Fruit fly (Drosophila melanogaster): Measurements from ENCODE around the gene CG18304.

The CG18304 gene

dm6 chr2L:6964022-6964434, 21.4 kb upstream of the CG18304 start, which contains the start of the genes sip2 and Coprox (continued):
- TF ChIP-seq HLH3B (GFP tag; IDR thresholded peaks at IDR 0.05) (peak; percentile 29; the same call in 1 of the 2 replicates), CG4360 (GFP tag; IDR thresholded peaks at IDR 0.05) (no peak), CG43689 (GFP tag; IDR thresholded peaks at IDR 0.05) (no peak), Abd-B (GFP tag; optimal IDR thresholded peaks at IDR 0.05) (peak; percentile 63), rib (GFP tag; IDR thresholded peaks at IDR 0.05) (peak; percentile 50; the same call in 1 of the 2 replicates), BtbVII (GFP tag; optimal IDR thresholded peaks at IDR 0.05) (peak; percentile 23), jing (GFP tag; optimal IDR thresholded peaks at IDR 0.05) (no peak), trem (tag; optimal IDR thresholded peaks at IDR 0.05) (peak; percentile 80), row (GFP tag; IDR thresholded peaks at IDR 0.05) (peak; percentile 84), kah (GFP tag; optimal IDR thresholded peaks at IDR 0.05) (peak; percentile 14), CG7556 (GFP tag; optimal IDR thresholded peaks at IDR 0.05) (peak; percentile 71), YL-1 (GFP tag; optimal IDR thresholded peaks at IDR 0.05) (peak; percentile 76), CoRest (tag; optimal IDR thresholded peaks at IDR 0.05) (peak; percentile 85), Sry-β (GFP tag; optimal IDR thresholded peaks at IDR 0.05) (peak; percentile 29), CG15696 (tag; optimal IDR thresholded peaks at IDR 0.05) (peak; percentile 76), pan (optimal IDR thresholded peaks at IDR 0.05) (no peak), pan (GFP tag; optimal IDR thresholded peaks at IDR 0.05 in 1 of 2, IDR thresholded peaks at IDR 0.05 in 1 of 2) (peak in 1 of 2 experiments; percentile 57), CG4730 (GFP tag; IDR thresholded peaks at IDR 0.05) (peak; percentile 34; the same call in 1 of the 2 replicates), lmd (GFP tag; IDR thresholded peaks at IDR 0.05) (peak; percentile 55; the same call in 1 of the 2 replicates), Med (GFP tag) (peak; percentile 49), ind (GFP tag; optimal IDR thresholded peaks at IDR 0.05) (peak; percentile 69), Meics (GFP tag; optimal IDR thresholded peaks at IDR 0.05) (peak; percentile 79), nau (GFP tag; optimal IDR thresholded peaks at IDR 0.05) (no peak), wek (GFP tag; optimal IDR thresholded peaks at IDR 0.05) (peak; percentile 95), CG8281 (tag; optimal IDR thresholded peaks at IDR 0.05) (peak; percentile 35), Neu2 (GFP tag; optimal IDR thresholded peaks at IDR 0.05; ENCODE audit: borderline replicate concordance) (no peak), ttk (GFP tag; IDR thresholded peaks at IDR 0.05) (0 out of 2 replicates have a peak, but pooled peaks have one; percentile 25), zfh1 (GFP tag; IDR thresholded peaks at IDR 0.05) (no peak), sqz (GFP tag; optimal IDR thresholded peaks at IDR 0.05) (no peak), shn (GFP tag; optimal IDR thresholded peaks at IDR 0.05) (no peak)

dm6 chr2L:6960165-6960564, 17.6 kb upstream of the CG18304 start, which contains the start of the genes Atac1 and Hmgcl:
Atac1 (minus strand) TSS chr2L:6960328.
Hmgcl (plus strand) TSS chr2L:6960377.
- TF ChIP-seq toy (GFP tag; IDR thresholded peaks at IDR 0.05) (no peak), Jarid2 (GFP tag; optimal IDR thresholded peaks at IDR 0.05) (no peak), CG1602 (GFP tag; optimal IDR thresholded peaks at IDR 0.05) (no peak), zf30C (GFP tag; optimal IDR thresholded peaks at IDR 0.05) (no peak), CrebB (tag; optimal IDR thresholded peaks at IDR 0.05) (no peak), emc (GFP tag; optimal IDR thresholded peaks at IDR 0.05) (no peak), CG2889 (GFP tag; IDR thresholded peaks at IDR 0.05) (no peak), Tbp (GFP tag; optimal IDR thresholded peaks at IDR 0.05) (no peak), PHDP (tag; optimal IDR thresholded peaks at IDR 0.05) (no peak), Fer1 (GFP tag; optimal IDR thresholded peaks at IDR 0.05) (no peak), CG1647 (GFP tag; optimal IDR thresholded peaks at IDR 0.05) (no peak), lab (GFP tag; optimal IDR thresholded peaks at IDR 0.05) (no peak), kni (GFP tag; optimal IDR thresholded peaks at IDR 0.05) (no peak), YL-1 (GFP tag; optimal IDR thresholded peaks at IDR 0.05) (peak; percentile 3), Fer2 (tag; optimal IDR thresholded peaks at IDR 0.05) (no peak), CG2199 (GFP tag; IDR thresholded peaks at IDR 0.05) (no peak), Adf1 (GFP tag; IDR thresholded peaks at IDR 0.05) (no peak), ci (GFP tag; IDR thresholded peaks at IDR 0.05) (no peak), Doc2 (GFP tag; IDR thresholded peaks at IDR 0.05) (no peak), Hr39 (optimal IDR thresholded peaks at IDR 0.05) (no peak), nerfin-2 (GFP tag; IDR thresholded peaks at IDR 0.05; ENCODE audit: partially characterized antibody) (no peak), gfzf (GFP tag; optimal IDR thresholded peaks at IDR 0.05) (no peak), hbn (GFP tag; IDR thresholded peaks at IDR 0.05; ENCODE audit: partially characterized antibody) (no peak), Nf-YC (tag; optimal IDR thresholded peaks at IDR 0.05) (no peak)
